Fruit fly (Drosophila melanogaster): ENCODE measurements around the gene nkd.

DNA sequence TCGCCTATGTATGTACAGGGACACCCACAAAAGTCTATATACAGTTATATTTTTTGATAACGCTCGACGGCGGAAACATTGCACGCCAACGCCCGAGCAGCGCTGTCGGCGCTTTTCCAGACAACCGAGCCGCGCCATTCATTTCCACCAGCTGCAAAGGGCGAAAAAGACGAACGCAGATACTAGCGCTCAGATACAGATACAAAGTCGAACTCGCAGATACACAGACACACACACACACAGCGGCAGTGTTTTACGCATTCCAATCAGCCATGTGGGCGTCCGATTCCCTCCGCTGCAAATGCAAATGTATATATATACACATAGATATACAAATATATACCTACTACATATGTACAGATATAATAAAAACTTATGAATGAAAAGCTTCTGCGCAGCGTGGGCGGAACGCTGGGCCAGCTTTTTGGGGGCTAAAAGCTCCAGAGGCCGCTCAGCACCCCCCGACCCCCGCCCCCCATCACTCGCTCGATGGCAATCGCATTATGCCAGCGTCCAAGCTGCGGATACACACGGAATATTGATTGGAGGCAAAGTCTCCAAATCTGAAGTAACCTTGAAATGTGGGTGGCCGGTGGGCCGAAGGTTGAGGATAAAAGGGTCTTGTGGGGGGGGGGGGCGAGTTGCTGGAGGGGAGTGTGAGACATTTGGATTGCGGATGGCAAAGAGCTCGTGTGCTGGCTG, 46.3 kb upstream of the nkd start:
- no peak; the same call in 1 of the 2 replicates for TF ChIP-seq CG12605 (GFP tag; IDR thresholded peaks at IDR 0.05)
- TF ChIP-seq Pif1A (GFP tag; optimal IDR thresholded peaks at IDR 0.05) = no peak
- TF ChIP-seq gl (tag; optimal IDR thresholded peaks at IDR 0.05) = peak; percentile 8
- peak; percentile 52; the same call in 1 of the 2 replicates for TF ChIP-seq CG32121 (GFP tag; IDR thresholded peaks at IDR 0.05)
- TF ChIP-seq EcR (GFP tag; optimal IDR thresholded peaks at IDR 0.05) = peak; percentile 64
